Fruit fly (Drosophila melanogaster): ENCODE data around the gene CIAPIN1.

DNA sequence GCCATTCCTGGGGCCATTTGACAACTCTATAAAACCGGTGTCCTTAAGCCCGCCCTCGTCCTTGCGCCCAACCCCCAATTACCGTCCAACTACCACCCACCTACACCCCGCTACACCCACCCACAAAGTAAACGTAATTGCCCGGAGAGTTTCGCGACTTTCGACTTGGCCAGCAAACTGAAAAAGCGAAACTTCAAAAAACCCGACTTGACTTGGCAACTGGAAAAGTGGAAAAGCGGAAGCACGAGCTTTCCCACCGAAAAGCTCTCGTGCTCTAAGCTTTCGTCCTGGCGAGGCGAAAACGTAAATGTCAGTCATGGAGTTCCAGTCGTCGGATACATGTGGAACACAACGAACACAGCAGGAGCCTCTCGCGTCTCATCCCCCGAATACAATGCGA lies 22.6 kb downstream of the CIAPIN1 start, which contains the start of gene GABA-B-R1:
- TF ChIP-seq CG8478 (optimal IDR thresholded peaks at IDR 0.05) (no peak), CTCF (optimal IDR thresholded peaks at IDR 0.05) (no peak)
